Fruit fly (Drosophila melanogaster) whole organism, larva: Measurements from ENCODE around the gene Polr1C.

Experiments used
- noc ChIP-seq: fragments of 200-800 bp; sonication (Bioruptor generic); optimal IDR thresholded peaks from 3 replicates; lab custom pipeline; 2019; ENCODE audit warnings: missing biosample characterization, mild to moderate bottlenecking, missing genetic modification characterization, moderate library complexity

The Polr1C gene

DNA sequence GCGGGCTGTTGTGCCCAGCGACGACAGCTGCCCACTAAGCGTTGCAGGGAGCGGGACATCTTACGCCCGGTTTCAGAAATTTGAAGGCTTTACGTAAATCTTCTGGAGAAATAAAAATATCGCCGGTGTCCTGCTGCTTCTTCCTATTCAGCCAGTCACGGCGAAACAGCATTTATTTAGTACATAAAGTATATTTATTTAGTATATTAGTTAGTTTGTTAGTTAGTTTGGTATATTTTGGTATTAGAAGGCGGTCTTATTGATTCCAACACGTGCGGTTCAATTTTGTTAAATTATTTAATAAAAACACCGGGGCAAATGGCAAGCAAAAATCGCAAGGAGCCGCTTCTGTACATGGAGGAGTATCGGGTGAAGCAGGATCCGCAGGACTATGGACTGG lies at the start of gene Polr1C, which contains the start of gene Scox:
Polr1C (plus strand) TSS at position 238 of the 400 bp plus-strand sequence.
Scox (minus strand) TSS at position 169 of the 400 bp plus-strand sequence.
- TF ChIP-seq noc (tag; lab: Kevin White, UChicago): no peak

DNA sequence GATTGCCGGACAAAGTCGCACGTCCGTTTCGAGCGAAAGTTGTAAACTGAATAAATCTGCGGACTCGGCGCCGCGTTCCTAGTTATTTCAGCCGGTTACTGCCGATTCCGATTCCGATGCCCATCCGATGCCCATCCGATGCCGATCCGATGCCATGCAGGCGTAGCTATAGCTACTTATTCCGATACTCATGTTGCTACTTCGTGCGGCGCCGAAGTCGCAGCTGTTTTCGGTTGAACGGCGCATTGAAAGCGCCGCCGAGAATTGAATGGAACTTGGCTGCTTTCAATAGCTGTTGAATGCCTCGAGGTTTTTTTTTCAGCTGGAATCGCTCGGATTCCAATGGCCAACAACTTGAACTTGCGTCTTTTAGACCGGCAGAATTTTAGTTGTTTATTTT lies 40.5 kb upstream of the Polr1C start:
- TF ChIP-seq noc (tag; lab: Kevin White, UChicago): no peak

DNA sequence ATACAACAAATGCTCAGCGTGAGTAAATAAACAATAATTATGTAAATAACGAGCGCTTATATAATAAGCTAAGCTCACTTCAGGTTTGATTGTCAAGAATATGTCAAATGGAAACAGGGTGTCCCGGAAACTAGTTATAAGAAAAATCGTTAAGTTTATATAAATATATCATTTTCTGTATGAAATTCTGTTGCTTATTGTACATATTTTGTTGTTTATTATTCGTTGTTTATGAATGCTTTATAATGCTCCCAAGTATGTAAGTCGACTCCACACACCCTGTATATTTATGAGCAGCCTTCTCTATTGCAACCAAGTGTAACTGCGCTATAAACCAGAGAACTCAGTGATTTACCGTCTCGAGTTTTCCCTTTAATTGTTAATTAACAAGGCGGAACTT lies 38.3 kb upstream of the Polr1C start:
- TF ChIP-seq noc (tag; lab: Kevin White, UChicago): no peak

dm6 chr2L:4932284-4932683 lies 36.5 kb upstream of the Polr1C start, which contains the start of gene hoe1:
Gene hoe1 (minus strand): TSS chr2L:4932384.
- no peak for TF ChIP-seq noc (tag; lab: Kevin White, UChicago)

dm6 chr2L:4936325-4936869 lies 32.4 kb upstream of the Polr1C start, which contains the start of gene hoe2:
Gene hoe2 (minus strand): TSS chr2L:4936450.
- TF ChIP-seq noc (tag; lab: Kevin White, UChicago): no peak

DNA sequence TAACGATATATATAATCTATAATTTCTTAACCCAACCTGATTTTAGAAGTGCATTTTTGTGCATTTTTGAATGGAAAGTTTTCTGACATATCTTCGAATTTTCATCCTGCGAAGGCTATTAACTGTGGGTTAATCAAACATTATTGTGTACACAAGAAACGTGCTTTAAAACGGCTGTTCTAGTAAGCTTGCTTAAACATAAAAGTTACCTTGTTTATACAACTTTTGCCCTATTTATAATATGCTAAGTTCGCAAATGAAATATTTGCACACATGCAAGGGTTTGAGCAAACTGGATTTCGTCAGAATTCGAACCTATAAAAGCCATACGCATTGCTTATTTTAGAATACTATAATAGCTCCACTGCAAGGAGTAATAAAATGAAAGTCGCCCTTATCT lies 31.7 kb upstream of the Polr1C start, which contains the start of gene Sgs1:
Sgs1 (plus strand) TSS at position 350 of the 400 bp plus-strand sequence.
- TF ChIP-seq noc (tag; lab: Kevin White, UChicago): no peak

dm6 chr2L:4942257-4942792 lies 26.5 kb upstream of the Polr1C start, which contains the start of gene synr:
Gene synr (plus strand): TSS chr2L:4942742.
- TF ChIP-seq noc (tag; lab: Kevin White, UChicago): no peak

- TF ChIP-seq noc (tag; lab: Kevin White, UChicago): peak; percentile 97
Observed at dm6 chr2L:4945300-4945699, 23.5 kb upstream of the Polr1C start, which contains the start of the genes mRpL24 and betaggt-I. Gene mRpL24 (minus strand): TSS chr2L:4945361. Gene betaggt-I (plus strand): TSS chr2L:4945579.

- no peak for TF ChIP-seq noc (tag; lab: Kevin White, UChicago)
Observed at dm6 chr2L:4949453-4950045, 19.3 kb upstream of the Polr1C start, which contains the start of gene jet. Gene jet (minus strand): TSS chr2L:4949784.

dm6 chr2L:4950667-4951066 lies 18.1 kb upstream of the Polr1C start, which contains the start of gene Jon25Biii:
Gene Jon25Biii (minus strand): TSS chr2L:4950767.
- TF ChIP-seq noc (tag; lab: Kevin White, UChicago): peak; percentile 28

DNA sequence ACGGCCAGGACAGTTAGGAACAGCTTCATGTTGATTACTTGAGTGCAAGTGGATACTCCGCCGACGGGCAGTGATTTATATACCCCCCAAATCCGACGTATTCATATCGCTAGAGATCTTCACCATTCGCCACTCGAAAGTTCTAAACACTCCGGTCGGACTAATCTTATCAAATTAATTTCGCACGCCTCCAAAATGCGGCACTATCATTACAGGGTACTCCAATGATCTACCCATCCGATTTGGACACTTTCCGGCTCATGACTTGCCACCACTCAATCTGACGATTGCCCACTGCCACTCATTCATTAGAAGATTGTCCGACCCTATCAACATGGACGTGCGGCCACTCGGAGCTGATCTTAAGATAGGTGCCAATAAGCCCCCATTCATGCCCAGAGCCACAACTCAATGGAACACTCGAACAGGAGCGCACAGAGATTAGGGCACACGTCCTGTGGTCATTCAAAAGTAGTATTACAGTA lies 15.7 kb upstream of the Polr1C start, which contains the start of gene Jon25Bii:
Jon25Bii (minus strand) TSS at position 51 of the 485 bp plus-strand sequence.
- TF ChIP-seq noc (tag; lab: Kevin White, UChicago): no peak

dm6 chr2L:4955094-4955823 lies 13.5 kb upstream of the Polr1C start, which contains the start of the genes Jon25Bi and Marcal1:
Gene Jon25Bi (minus strand): TSS chr2L:4955144.
Gene Marcal1 (plus strand): TSS chr2L:4955509.
- TF ChIP-seq noc (tag; lab: Kevin White, UChicago): no peak

dm6 chr2L:4958111-4958510 lies 10.7 kb upstream of the Polr1C start, which contains the start of gene CG34124:
Gene CG34124 (plus strand): TSS chr2L:4958411.
- no peak for TF ChIP-seq noc (tag; lab: Kevin White, UChicago)

DNA sequence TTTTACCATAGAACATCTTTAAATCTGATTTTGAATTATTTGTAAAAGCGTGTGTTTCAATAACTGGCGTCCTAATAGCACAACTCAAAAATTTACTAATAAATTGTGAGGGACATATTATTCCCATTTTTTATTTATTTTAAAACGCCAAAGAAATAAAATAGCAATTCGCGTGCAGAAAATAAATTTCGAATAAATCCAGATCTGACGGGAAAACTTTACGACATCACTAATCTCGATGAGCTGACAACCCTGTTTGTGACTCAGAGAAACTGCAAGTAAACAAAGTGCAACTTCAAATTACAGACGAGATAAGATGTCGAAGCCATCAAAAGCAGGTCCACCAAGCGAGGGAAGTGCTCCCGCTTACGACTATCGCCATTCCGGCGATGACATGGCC lies 3.4 kb upstream of the Polr1C start, which contains the start of gene CG34125:
CG34125 (plus strand) TSS at position 254 of the 400 bp plus-strand sequence.
- TF ChIP-seq noc (tag; lab: Kevin White, UChicago): no peak

- no peak for TF ChIP-seq noc (tag; lab: Kevin White, UChicago)
Observed at dm6 chr2L:4965923-4966322, 2.9 kb upstream of the Polr1C start.
